Fruit fly (Drosophila melanogaster): ENCODE measurements around the gene CG1662.

The CG1662 gene

dm6 chrX:13403962-13404830 is 16.8 kb downstream of the CG1662 start, which contains the start of gene GstT4 (continued):
- TF ChIP-seq CG31365 (tag; optimal IDR thresholded peaks at IDR 0.05) (no peak), E2f2 (GFP tag; IDR thresholded peaks at IDR 0.05) (peak; percentile 22; the same call in 1 of the 2 replicates), gfzf (GFP tag; optimal IDR thresholded peaks at IDR 0.05) (no peak), CG2889 (GFP tag; IDR thresholded peaks at IDR 0.05) (peak; percentile 65; the same call in 1 of the 3 replicates), tup (GFP tag; optimal IDR thresholded peaks at IDR 0.05) (no peak), zfh1 (GFP tag; IDR thresholded peaks at IDR 0.05) (peak; percentile 60; the same call in 2 of the 3 replicates), Optix (GFP tag; IDR thresholded peaks at IDR 0.05) (0 out of 3 replicates have a peak, but pooled peaks have one; percentile 5), CG6272 (GFP tag; IDR thresholded peaks at IDR 0.05) (no peak), tx (GFP tag; optimal IDR thresholded peaks at IDR 0.05) (peak; percentile 45), lab (GFP tag; optimal IDR thresholded peaks at IDR 0.05) (peak; percentile 2), CG11560 (tag; IDR thresholded peaks at IDR 0.05) (0 out of 3 replicates have a peak, but pooled peaks have one; percentile 26), Adf1 (GFP tag; IDR thresholded peaks at IDR 0.05) (peak; percentile 96)

DNA sequence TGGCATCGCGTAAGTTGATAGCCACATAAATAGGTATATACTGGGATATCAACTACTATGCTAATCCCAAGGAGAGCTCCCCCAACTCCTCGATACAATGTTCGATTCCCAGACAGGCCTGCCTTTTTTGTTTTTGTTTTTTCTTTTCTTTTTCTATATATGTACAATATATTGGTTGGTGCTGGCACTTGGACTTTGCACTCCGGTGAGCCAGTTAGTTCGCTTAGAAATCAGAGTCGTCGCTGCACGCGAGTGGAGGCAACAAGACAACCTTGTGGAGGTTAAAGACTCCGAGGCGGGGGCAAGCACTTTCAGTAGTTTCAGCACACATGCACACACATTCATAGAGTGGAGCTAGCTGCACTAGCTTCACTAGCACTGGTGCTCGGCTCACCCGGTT is 18.9 kb downstream of the CG1662 start:
- no peak for TF ChIP-seq trem (tag; optimal IDR thresholded peaks at IDR 0.05)
- TF ChIP-seq luna (GFP tag; optimal IDR thresholded peaks at IDR 0.05) = no peak
- TF ChIP-seq dysf (GFP tag; IDR thresholded peaks at IDR 0.05) = no peak
- no peak for TF ChIP-seq Fer1 (GFP tag; optimal IDR thresholded peaks at IDR 0.05)
- no peak for TF ChIP-seq CG31224 (GFP tag; IDR thresholded peaks at IDR 0.05)
- TF ChIP-seq caup (GFP tag; optimal IDR thresholded peaks at IDR 0.05; ENCODE audit: severe bottlenecking) = no peak
- no peak for TF ChIP-seq CG8478 (optimal IDR thresholded peaks at IDR 0.05)
- no peak for TF ChIP-seq org-1 (GFP tag; optimal IDR thresholded peaks at IDR 0.05)
- no peak for TF ChIP-seq slp2 (GFP tag; optimal IDR thresholded peaks at IDR 0.05)
- no peak for TF ChIP-seq CG2889 (GFP tag; IDR thresholded peaks at IDR 0.05)
- no peak for TF ChIP-seq D (optimal IDR thresholded peaks at IDR 0.05)
- TF ChIP-seq D (GFP tag; optimal IDR thresholded peaks at IDR 0.05) = no peak
- no peak for TF ChIP-seq CG7963 (GFP tag; IDR thresholded peaks at IDR 0.05; ENCODE audit: partially characterized antibody)
- TF ChIP-seq CG4617 (GFP tag; optimal IDR thresholded peaks at IDR 0.05; ENCODE audit: borderline replicate concordance) = no peak
- peak; percentile 85 for TF ChIP-seq nom (GFP tag; optimal IDR thresholded peaks at IDR 0.05)
- no peak for TF ChIP-seq Usf (GFP tag; optimal IDR thresholded peaks at IDR 0.05)
- TF ChIP-seq lov (optimal IDR thresholded peaks at IDR 0.05) = no peak
- 0 out of 3 replicates have a peak, but pooled peaks have one; percentile 42 for TF ChIP-seq lov (GFP tag; IDR thresholded peaks at IDR 0.05)
- no peak for TF ChIP-seq CG11560 (tag; IDR thresholded peaks at IDR 0.05)
- no peak for TF ChIP-seq Ets97D (GFP tag; optimal IDR thresholded peaks at IDR 0.05)
- 0 out of 4 replicates have a peak, but pooled peaks have one; percentile 22 for TF ChIP-seq chinmo (GFP tag; IDR thresholded peaks at IDR 0.05; ENCODE audit: partially characterized antibody)
- peak in 1 of 2 experiments; percentile 78 for TF ChIP-seq bsh (GFP tag; optimal IDR thresholded peaks at IDR 0.05)
- no peak for TF ChIP-seq grau (tag; optimal IDR thresholded peaks at IDR 0.05)

DNA sequence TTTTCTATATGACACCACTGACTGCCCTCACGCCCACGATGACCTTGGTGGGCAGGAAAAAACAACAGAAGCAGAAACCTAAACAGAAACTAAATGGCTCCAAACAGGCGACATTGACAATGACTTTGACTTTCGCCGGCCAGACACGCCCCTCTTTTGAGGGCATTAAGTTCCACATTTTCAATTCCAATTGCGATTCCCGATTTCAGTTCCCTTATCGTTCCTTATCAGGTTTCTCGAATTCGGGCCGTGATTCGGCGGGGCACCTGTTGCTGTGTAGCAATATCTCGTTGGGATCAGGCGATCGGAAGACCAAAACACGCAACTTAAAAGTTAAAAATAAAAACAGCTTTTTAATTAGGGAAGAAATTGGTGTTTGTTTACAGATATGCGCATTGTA is 20.3 kb downstream of the CG1662 start:
- TF ChIP-seq CG12769 (tag; optimal IDR thresholded peaks at IDR 0.05) = peak; percentile 33
- no peak for TF ChIP-seq CHES-1-like (GFP tag; optimal IDR thresholded peaks at IDR 0.05)
- no peak for TF ChIP-seq CkIIα-i1 (GFP tag; IDR thresholded peaks at IDR 0.05)
- no peak for TF ChIP-seq chm (GFP tag; IDR thresholded peaks at IDR 0.05)
- TF ChIP-seq Neu2 (GFP tag; optimal IDR thresholded peaks at IDR 0.05; ENCODE audit: borderline replicate concordance) = no peak
- TF ChIP-seq grn (GFP tag; optimal IDR thresholded peaks at IDR 0.05) = peak; percentile 18
- peak; percentile 20 for TF ChIP-seq kah (GFP tag; optimal IDR thresholded peaks at IDR 0.05)
- peak; percentile 52 for TF ChIP-seq cwo (GFP tag; optimal IDR thresholded peaks at IDR 0.05)
- TF ChIP-seq sima (GFP tag; optimal IDR thresholded peaks at IDR 0.05) = no peak

Data from whole organism, embryonic.